Fruit fly (Drosophila melanogaster) whole organism, adult: Measurements from ENCODE around the gene RIOK2.

Experiments used
- CG11617 ChIP-seq: fragments of 200-800 bp; sonication (Bioruptor generic); optimal IDR thresholded peaks from 2 replicates; lab custom pipeline; 2017; ENCODE audit warnings: mild to moderate bottlenecking, missing biosample characterization, missing genetic modification reagents, missing genetic modification characterization
- CG12768 ChIP-seq: fragments of 200-800 bp; sonication (Bioruptor generic); optimal IDR thresholded peaks from 2 replicates; lab custom pipeline; 2017; ENCODE audit warnings: missing biosample characterization, missing genetic modification characterization, mild to moderate bottlenecking, moderate library complexity, missing genetic modification reagents
- CG14711 ChIP-seq: fragments of 200-800 bp; sonication (Bioruptor generic); optimal IDR thresholded peaks from 2 replicates; lab custom pipeline; 2018; ENCODE audit warnings: missing biosample characterization, mild to moderate bottlenecking, missing genetic modification characterization, moderate library complexity
- CG1620 ChIP-seq: fragments of 200-800 bp; sonication (Bioruptor generic); optimal IDR thresholded peaks from 2 replicates; lab custom pipeline; 2016; ENCODE audit warnings: missing biosample characterization, missing genetic modification characterization
- CG33017 ChIP-seq: fragments of 200-800 bp; sonication (Bioruptor generic); optimal IDR thresholded peaks from 2 replicates; lab custom pipeline; 2018; ENCODE audit warnings: missing biosample characterization, mild to moderate bottlenecking, missing genetic modification characterization, moderate library complexity
- CG5204 ChIP-seq: fragments of 200-800 bp; sonication (Bioruptor generic); optimal IDR thresholded peaks from 2 replicates; lab custom pipeline; 2016; ENCODE audit warnings: missing biosample characterization, missing genetic modification characterization
- CG7045 ChIP-seq: fragments of 200-800 bp; sonication (Bioruptor generic); optimal IDR thresholded peaks from 2 replicates; lab custom pipeline; 2017; ENCODE audit warnings: missing biosample characterization, mild to moderate bottlenecking, missing genetic modification characterization
- CG7101 ChIP-seq: fragments of 200-800 bp; sonication (Bioruptor generic); optimal IDR thresholded peaks from 2 replicates; lab custom pipeline; 2018; ENCODE audit warnings: missing biosample characterization, mild to moderate bottlenecking, missing genetic modification characterization, moderate library complexity
- Clk ChIP-seq: fragments of 200-800 bp; sonication (Bioruptor generic); optimal IDR thresholded peaks from 2 replicates; lab custom pipeline; 2017; ENCODE audit warnings: missing biosample characterization, missing genetic modification characterization
- Crg-1 ChIP-seq: fragments of 200-800 bp; sonication (Bioruptor generic); optimal IDR thresholded peaks from 2 replicates; lab custom pipeline; 2016; ENCODE audit warnings: missing biosample characterization, missing genetic modification characterization
- Hr96 ChIP-seq: fragments of 200-800 bp; sonication (Bioruptor generic); optimal IDR thresholded peaks from 2 replicates; lab custom pipeline; 2016; ENCODE audit warnings: missing biosample characterization, missing genetic modification characterization
- Mnt ChIP-seq: fragments of 200-800 bp; sonication (Bioruptor generic); optimal IDR thresholded peaks from 2 replicates; lab custom pipeline; 2016; ENCODE audit warnings: missing biosample characterization, mild to moderate bottlenecking, missing genetic modification characterization
- bab1 ChIP-seq: fragments of 200-800 bp; sonication (Bioruptor generic); optimal IDR thresholded peaks from 3 replicates; lab custom pipeline; 2019; ENCODE audit warnings: missing biosample characterization, mild to moderate bottlenecking, missing genetic modification characterization, moderate library complexity
- cic ChIP-seq: fragments of 200-800 bp; sonication (Bioruptor generic); optimal IDR thresholded peaks from 2 replicates; lab custom pipeline; 2017; ENCODE audit warnings: missing biosample characterization, mild to moderate bottlenecking, missing genetic modification characterization, moderate library complexity
- cnc ChIP-seq, 2 experiments: fragments of >200 bp; optimal IDR thresholded peaks; 2 replicates each; lab custom pipeline; 2017
- kay ChIP-seq: fragments of 200-800 bp; sonication (Bioruptor generic); peaks from one replicate; lab custom pipeline; 2016; ENCODE audit warnings: missing biosample characterization, missing genetic modification characterization, borderline replicate concordance
- ovo ChIP-seq: fragments of 200-800 bp; sonication (Bioruptor generic); optimal IDR thresholded peaks from 2 replicates; lab custom pipeline; 2016; ENCODE audit warnings: missing biosample characterization, missing genetic modification characterization
- pad ChIP-seq: fragments of 200-800 bp; sonication (Bioruptor generic); optimal IDR thresholded peaks from 3 replicates; lab custom pipeline; 2017; ENCODE audit warnings: missing biosample characterization, missing genetic modification characterization, mild to moderate bottlenecking, moderate library complexity, missing genetic modification reagents
- tj ChIP-seq: fragments of 200-800 bp; sonication (Bioruptor generic); optimal IDR thresholded peaks from 3 replicates; lab custom pipeline; 2017; ENCODE audit warnings: missing biosample characterization, mild to moderate bottlenecking, missing genetic modification characterization, moderate library complexity
- toe ChIP-seq: fragments of 200-800 bp; sonication (Bioruptor generic); optimal IDR thresholded peaks from 2 replicates; lab custom pipeline; 2016; ENCODE audit warnings: missing biosample characterization, missing genetic modification characterization

The RIOK2 gene

dm6 chr3R:25277112-25277511 lies 11.5 kb downstream of the RIOK2 start, which contains the start of gene CG10513:
Gene CG10513, minus strand, starts transcription at chr3R:25277212.
- no peak for TF ChIP-seq CG5204 (GFP tag; lab: Kevin White, UChicago)

- TF ChIP-seq CG33017 (peak; percentile 45), cnc (optimal IDR thresholded peaks at IDR 0.05; lab: Kevin White, UChicago) (no peak), tj (no peak), kay (GFP tag; lab: Kevin White, UChicago) (peak; percentile 90), CG12768 (GFP tag; lab: Kevin White, UChicago) (peak; percentile 53), CG7045 (peak; percentile 50), ovo (GFP tag; lab: Kevin White, UChicago) (peak; percentile 23), Mnt (peak; percentile 33), CG7101 (tag; lab: Kevin White, UChicago) (peak; percentile 57), CG14711 (tag; lab: Kevin White, UChicago) (no peak), Crg-1 (no peak), cic (GFP tag; lab: Kevin White, UChicago) (peak; percentile 65), Clk (GFP tag; lab: Kevin White, UChicago) (no peak)
These were observed 14.2 kb downstream of the RIOK2 start, which contains the start of gene CG10514 for dm6 chr3R:25279796-25280350. Gene CG10514, minus strand, starts transcription at chr3R:25279846.

DNA sequence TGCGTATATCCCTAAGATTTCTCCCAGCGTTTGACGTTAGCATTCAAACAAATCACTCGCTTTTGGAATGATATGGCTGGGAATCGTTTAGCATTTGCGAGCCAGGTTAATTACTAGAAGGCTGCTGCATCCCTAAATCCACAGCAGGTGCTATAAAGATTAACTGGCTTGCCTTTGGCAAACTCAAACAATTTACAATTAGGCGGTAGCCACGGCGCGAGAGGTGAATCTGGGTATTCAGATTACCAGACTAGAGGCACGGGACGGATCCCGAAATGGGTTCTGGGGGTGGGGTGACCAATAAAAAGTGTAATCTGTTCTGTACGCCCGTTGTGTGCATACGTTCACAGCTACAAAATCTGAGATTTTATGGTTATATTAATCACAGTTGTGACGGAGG lies 15.5 kb downstream of the RIOK2 start, which contains the start of gene CG11892:
CG11892 (plus strand) TSS at position 384 of the 400 bp plus-strand sequence.
- TF ChIP-seq CG7101 (tag; lab: Kevin White, UChicago) = peak; percentile 87
- TF ChIP-seq ovo (GFP tag; lab: Kevin White, UChicago) = peak; percentile 30
- peak; percentile 93 for TF ChIP-seq CG7045
- TF ChIP-seq Crg-1 = peak; percentile 20
- peak; percentile 72 for TF ChIP-seq Clk (GFP tag; lab: Kevin White, UChicago)
- TF ChIP-seq cic (GFP tag; lab: Kevin White, UChicago) = peak; percentile 93
- no peak for TF ChIP-seq toe
- TF ChIP-seq CG12768 (GFP tag; lab: Kevin White, UChicago) = peak; percentile 89
- no peak for TF ChIP-seq Hr96 (GFP tag; lab: Kevin White, UChicago)
- TF ChIP-seq CG1620 (GFP tag; lab: Kevin White, UChicago) = no peak
- peak; percentile 93 for TF ChIP-seq kay (GFP tag; lab: Kevin White, UChicago)
- peak; percentile 82 for TF ChIP-seq CG11617 (GFP tag; lab: Kevin White, UChicago)
- peak; percentile 39 for TF ChIP-seq tj
- peak; percentile 67 for TF ChIP-seq Mnt
- no peak for TF ChIP-seq cnc (optimal IDR thresholded peaks at IDR 0.05; lab: Kevin White, UChicago)
- TF ChIP-seq CG33017 = peak; percentile 89
- TF ChIP-seq CG5204 (GFP tag; lab: Kevin White, UChicago) = peak; percentile 28
- TF ChIP-seq pad (GFP tag; lab: Kevin White, UChicago) = peak; percentile 68
- peak; percentile 64 for TF ChIP-seq CG14711 (tag; lab: Kevin White, UChicago)

dm6 chr3R:25283209-25283670 lies 17.6 kb downstream of the RIOK2 start, which contains the start of gene CG31300:
Gene CG31300, plus strand, starts transcription at chr3R:25283620.
- TF ChIP-seq CG14711 (tag; lab: Kevin White, UChicago) = peak; percentile 33
- no peak for TF ChIP-seq tj
- TF ChIP-seq CG7101 (tag; lab: Kevin White, UChicago) = peak; percentile 14
- no peak for TF ChIP-seq Clk (GFP tag; lab: Kevin White, UChicago)
- TF ChIP-seq CG12768 (GFP tag; lab: Kevin White, UChicago) = peak; percentile 3
- TF ChIP-seq cic (GFP tag; lab: Kevin White, UChicago) = peak; percentile 65

dm6 chr3R:25285173-25285572 lies 19.5 kb downstream of the RIOK2 start, which contains the start of gene CG31104:
Gene CG31104, plus strand, starts transcription at chr3R:25285473.
- TF ChIP-seq Mnt = no peak
- TF ChIP-seq kay (GFP tag; lab: Kevin White, UChicago) = peak; percentile 87
- TF ChIP-seq pad (GFP tag; lab: Kevin White, UChicago) = no peak

DNA sequence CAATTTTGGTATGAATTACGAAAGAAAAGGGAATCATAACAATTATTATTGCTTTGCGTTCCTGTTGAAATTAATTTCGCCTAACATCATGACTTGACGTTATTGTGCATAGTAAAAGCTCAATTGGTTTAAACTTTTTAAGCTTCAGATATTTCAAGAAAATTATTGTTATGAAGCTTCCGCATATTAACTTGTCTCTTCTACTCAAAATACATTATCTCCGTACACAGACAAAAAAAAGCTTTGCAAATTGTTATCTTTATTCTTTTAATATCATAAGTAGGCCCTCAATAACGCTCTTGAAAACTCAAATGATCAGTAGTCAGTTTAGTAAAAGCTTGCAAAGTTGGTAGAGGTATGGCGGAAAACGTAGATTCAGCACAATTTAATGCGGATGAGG lies 21.5 kb downstream of the RIOK2 start, which contains the start of gene CG13658:
CG13658 (plus strand) TSS at position 347 of the 400 bp plus-strand sequence.
- TF ChIP-seq CG7101 (tag; lab: Kevin White, UChicago) = no peak
- TF ChIP-seq Crg-1 = no peak
- TF ChIP-seq bab1 (GFP tag; lab: Kevin White, UChicago) = peak; percentile 14
- no peak for TF ChIP-seq CG14711 (tag; lab: Kevin White, UChicago)
- peak in 1 of 2 experiments; percentile 81 for TF ChIP-seq cnc (optimal IDR thresholded peaks at IDR 0.05; lab: Kevin White, UChicago)
- peak; percentile 59 for TF ChIP-seq cic (GFP tag; lab: Kevin White, UChicago)
- no peak for TF ChIP-seq CG33017
- TF ChIP-seq toe = no peak
- no peak for TF ChIP-seq pad (GFP tag; lab: Kevin White, UChicago)
- TF ChIP-seq CG5204 (GFP tag; lab: Kevin White, UChicago) = no peak
- peak; percentile 13 for TF ChIP-seq CG12768 (GFP tag; lab: Kevin White, UChicago)
- peak; percentile 90 for TF ChIP-seq kay (GFP tag; lab: Kevin White, UChicago)

dm6 chr3R:25289589-25289988 lies 23.9 kb downstream of the RIOK2 start, which contains the start of gene CG11893:
Gene CG11893, plus strand, starts transcription at chr3R:25289889.
- TF ChIP-seq kay (GFP tag; lab: Kevin White, UChicago) = peak; percentile 37
- TF ChIP-seq CG11617 (GFP tag; lab: Kevin White, UChicago) = no peak
